Worm (Caenorhabditis elegans) whole organism, late embryonic: ENCODE results near the gene R02D5.3.

Experiments used
- fkh-6 ChIP-seq: sonication (generic microtip); optimal IDR thresholded peaks from 2 replicates; lab custom pipeline; 2016; ENCODE audit warnings: missing genetic modification characterization, missing compliant biosample characterization
- tbx-2 ChIP-seq: sonication (generic microtip); optimal IDR thresholded peaks from 2 replicates; lab custom pipeline; 2016; ENCODE audit warnings: missing genetic modification characterization, missing compliant biosample characterization

DNA sequence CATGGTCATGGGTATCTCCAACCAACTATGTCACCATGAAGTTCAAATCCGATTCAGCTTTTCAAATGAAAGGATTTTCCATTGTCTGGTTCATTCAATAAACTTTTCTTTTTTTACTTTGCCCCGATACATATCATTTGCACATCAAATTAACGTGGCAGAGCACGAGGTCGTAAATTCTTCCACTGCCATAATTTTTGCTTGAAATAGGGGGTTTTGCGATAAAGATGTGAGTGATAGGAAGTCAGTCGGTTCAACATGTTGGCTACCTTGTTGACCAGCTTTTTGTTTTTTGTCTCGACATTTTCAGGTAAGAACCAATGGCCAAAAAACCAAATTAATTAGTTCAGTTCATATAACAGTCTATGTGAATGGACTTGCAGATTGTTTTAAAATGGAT, 6.3 kb upstream of the R02D5.3 start, which contains the start of gene clec-54:
- no peak for TF ChIP-seq tbx-2 (tag; lab: Kevin White, UChicago)
- TF ChIP-seq fkh-6 (tag; lab: Kevin White, UChicago): no peak
